Worm (Caenorhabditis elegans): Measurements from ENCODE around the gene ppk-2.
"Not testable (repeated sequence)": the region's sequence is repeated elsewhere in the genome, so short reads cannot be mapped to it uniquely, and the experiment has no call there.

ppk-2 gene

ce11 chrIII:2076546-2077134 is 25.5 kb upstream of the ppk-2 start, which contains the start of gene Y39A3A.4:
TSS of gene Y39A3A.4 (minus strand) at chrIII:2076596.
- no peak for TF ChIP-seq sea-1 (GFP tag; conservative IDR thresholded peaks at IDR 0.05)
- TF ChIP-seq tbx-37 (GFP tag; conservative IDR thresholded peaks at IDR 0.05) = no peak
- no peak for TF ChIP-seq ets-7 (tag; optimal IDR thresholded peaks at IDR 0.05)
- TF ChIP-seq hmbx-1 (tag; optimal IDR thresholded peaks at IDR 0.05) = no peak
- TF ChIP-seq aly-1 (tag; optimal IDR thresholded peaks at IDR 0.05) = no peak
- no peak for TF ChIP-seq tbx-11 (GFP tag; IDR thresholded peaks at IDR 0.05)
- no peak for TF ChIP-seq tra-4 (tag; optimal IDR thresholded peaks at IDR 0.05)
- no peak for TF ChIP-seq hmg-4 (GFP tag; optimal IDR thresholded peaks at IDR 0.05)
- no peak for TF ChIP-seq flt-1 (GFP tag; IDR thresholded peaks at IDR 0.05)

DNA sequence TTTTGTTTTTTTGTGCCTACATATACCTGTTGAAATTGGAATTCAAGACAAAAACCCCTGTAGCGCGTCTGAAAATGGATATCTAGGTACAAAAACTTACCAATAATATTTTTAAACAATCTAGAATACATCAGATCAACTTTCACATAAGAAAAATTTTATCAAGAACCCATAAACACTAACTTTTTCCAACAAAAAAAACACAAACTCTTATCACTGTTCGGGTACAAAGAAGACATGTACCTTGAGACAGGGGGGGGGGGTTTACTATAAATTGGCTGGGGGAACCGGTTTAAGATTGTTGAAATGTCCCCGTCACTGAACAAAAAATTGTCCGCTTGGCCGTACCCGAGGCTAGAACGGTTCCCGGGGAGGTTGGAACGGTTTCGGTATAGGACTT is 19.6 kb upstream of the ppk-2 start, which contains the start of gene cpt-3:
cpt-3 (plus strand) TSS at position 301 of the 400 bp plus-strand sequence.
- not testable (repeated sequence) for TF ChIP-seq B0310.2, hmbx-1, tra-4 (tag; optimal IDR thresholded peaks at IDR 0.05)

- TF ChIP-seq ceh-13 (GFP tag; optimal IDR thresholded peaks at IDR 0.05) = no peak
- no peak for TF ChIP-seq scrt-1 (GFP tag; IDR thresholded peaks at IDR 0.05)
- TF ChIP-seq flt-1 (GFP tag; IDR thresholded peaks at IDR 0.05) = no peak
- no peak for TF ChIP-seq sea-1 (GFP tag; conservative IDR thresholded peaks at IDR 0.05)
- TF ChIP-seq hmbx-1 (tag; optimal IDR thresholded peaks at IDR 0.05) = no peak
- TF ChIP-seq tra-4 (tag; optimal IDR thresholded peaks at IDR 0.05) = no peak
- TF ChIP-seq B0310.2 (tag; optimal IDR thresholded peaks at IDR 0.05) = no peak
- TF ChIP-seq ama-1 (optimal IDR thresholded peaks at IDR 0.05) = no peak
- no peak for TF ChIP-seq pes-1 (GFP tag; IDR thresholded peaks at IDR 0.05)
- no peak for TF ChIP-seq aly-1 (tag; optimal IDR thresholded peaks at IDR 0.05)
- TF ChIP-seq hnd-1 (tag; optimal IDR thresholded peaks at IDR 0.05) = no peak
- no peak for TF ChIP-seq ets-7 (tag; optimal IDR thresholded peaks at IDR 0.05)
- no peak for TF ChIP-seq tbx-37 (GFP tag; conservative IDR thresholded peaks at IDR 0.05)
- TF ChIP-seq ceh-36 (tag; optimal IDR thresholded peaks at IDR 0.05) = no peak
- TF ChIP-seq hmg-4 (GFP tag; optimal IDR thresholded peaks at IDR 0.05) = no peak
- no peak for TF ChIP-seq F13C5.2 (tag; optimal IDR thresholded peaks at IDR 0.05)
- no peak for TF ChIP-seq tbx-11 (GFP tag; IDR thresholded peaks at IDR 0.05)
These were observed 17.3 kb upstream of the ppk-2 start for ce11 chrIII:2084829-2085228.

ce11 chrIII:2089453-2089852 is 12.6 kb upstream of the ppk-2 start:
- no peak for TF ChIP-seq aly-1 (tag; optimal IDR thresholded peaks at IDR 0.05)
- TF ChIP-seq hnd-1 (tag; optimal IDR thresholded peaks at IDR 0.05) = no peak
- TF ChIP-seq flt-1 (GFP tag; IDR thresholded peaks at IDR 0.05) = no peak
- no peak for TF ChIP-seq scrt-1 (GFP tag; IDR thresholded peaks at IDR 0.05)
- no peak for TF ChIP-seq ceh-36 (tag; optimal IDR thresholded peaks at IDR 0.05)
- no peak for TF ChIP-seq ceh-13 (GFP tag; optimal IDR thresholded peaks at IDR 0.05)
- TF ChIP-seq tra-4 (tag; optimal IDR thresholded peaks at IDR 0.05) = no peak
- no peak for TF ChIP-seq hmg-4 (GFP tag; optimal IDR thresholded peaks at IDR 0.05)
- TF ChIP-seq F13C5.2 (tag; optimal IDR thresholded peaks at IDR 0.05) = no peak
- no peak for TF ChIP-seq tbx-37 (GFP tag; conservative IDR thresholded peaks at IDR 0.05)
- TF ChIP-seq ets-7 (tag; optimal IDR thresholded peaks at IDR 0.05) = no peak
- TF ChIP-seq pes-1 (GFP tag; IDR thresholded peaks at IDR 0.05) = no peak
- no peak for TF ChIP-seq ama-1 (optimal IDR thresholded peaks at IDR 0.05)
- no peak for TF ChIP-seq hmbx-1 (tag; optimal IDR thresholded peaks at IDR 0.05)
- TF ChIP-seq sea-1 (GFP tag; conservative IDR thresholded peaks at IDR 0.05) = no peak
- TF ChIP-seq B0310.2 (tag; optimal IDR thresholded peaks at IDR 0.05) = no peak

DNA sequence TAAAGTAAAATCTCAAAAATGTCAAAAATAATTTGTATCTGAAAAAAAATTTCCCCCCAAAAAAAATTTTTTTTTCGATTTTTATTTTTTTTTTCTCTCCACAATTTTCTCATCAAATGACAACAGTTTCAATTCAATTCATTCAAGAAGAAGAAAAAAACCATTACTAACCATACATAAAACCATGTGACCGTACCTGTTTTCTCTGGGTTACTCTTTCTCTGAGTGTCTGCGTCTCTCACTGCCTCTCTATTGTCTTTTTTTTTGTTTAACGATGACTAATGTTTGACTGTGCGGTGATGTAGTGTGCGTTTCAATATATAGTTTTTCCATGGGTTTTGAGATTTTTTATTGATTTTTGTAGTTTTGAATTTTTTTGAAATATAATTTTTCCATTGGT is 11.4 kb upstream of the ppk-2 start:
- no peak for TF ChIP-seq tbx-11 (GFP tag; IDR thresholded peaks at IDR 0.05)
- TF ChIP-seq aly-1 (tag; optimal IDR thresholded peaks at IDR 0.05) = no peak
- TF ChIP-seq sea-1 (GFP tag; conservative IDR thresholded peaks at IDR 0.05) = no peak
- no peak for TF ChIP-seq tbx-37 (GFP tag; conservative IDR thresholded peaks at IDR 0.05)
- no peak for TF ChIP-seq ama-1 (optimal IDR thresholded peaks at IDR 0.05)
- TF ChIP-seq B0310.2 (tag; optimal IDR thresholded peaks at IDR 0.05) = no peak
- TF ChIP-seq tra-4 (tag; optimal IDR thresholded peaks at IDR 0.05) = no peak
- no peak for TF ChIP-seq flt-1 (GFP tag; IDR thresholded peaks at IDR 0.05)
- no peak for TF ChIP-seq ceh-13 (GFP tag; optimal IDR thresholded peaks at IDR 0.05)
- no peak for TF ChIP-seq F13C5.2 (tag; optimal IDR thresholded peaks at IDR 0.05)
- TF ChIP-seq pes-1 (GFP tag; IDR thresholded peaks at IDR 0.05) = no peak
- no peak for TF ChIP-seq hnd-1 (tag; optimal IDR thresholded peaks at IDR 0.05)
- TF ChIP-seq ets-7 (tag; optimal IDR thresholded peaks at IDR 0.05) = no peak
- TF ChIP-seq ceh-36 (tag; optimal IDR thresholded peaks at IDR 0.05) = no peak
- no peak for TF ChIP-seq scrt-1 (GFP tag; IDR thresholded peaks at IDR 0.05)

DNA sequence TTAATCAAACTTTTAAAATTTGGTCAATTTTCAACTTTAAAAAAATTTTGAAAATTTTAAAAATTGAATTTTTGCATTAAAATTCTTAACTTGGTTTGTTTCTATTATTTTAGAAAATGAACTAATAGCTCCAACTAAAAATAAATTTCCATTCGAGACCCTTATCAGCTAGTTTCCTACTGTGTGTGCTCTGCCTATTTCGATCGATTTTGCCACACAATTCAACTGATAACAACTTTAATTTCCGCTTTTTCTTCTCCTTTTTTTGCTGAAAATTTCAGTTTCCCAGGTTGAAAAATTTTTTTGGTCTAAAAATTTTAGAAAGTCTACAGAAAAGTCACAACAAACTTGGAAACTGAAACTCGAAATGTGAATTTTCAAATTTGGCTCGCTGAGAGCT is 10.7 kb upstream of the ppk-2 start:
- no peak for TF ChIP-seq ceh-36 (tag; optimal IDR thresholded peaks at IDR 0.05)
- no peak for TF ChIP-seq F13C5.2 (tag; optimal IDR thresholded peaks at IDR 0.05)
- TF ChIP-seq scrt-1 (GFP tag; IDR thresholded peaks at IDR 0.05) = no peak
- TF ChIP-seq tbx-37 (GFP tag; conservative IDR thresholded peaks at IDR 0.05) = no peak
- TF ChIP-seq hmbx-1 (tag; optimal IDR thresholded peaks at IDR 0.05) = no peak
- no peak for TF ChIP-seq tra-4 (tag; optimal IDR thresholded peaks at IDR 0.05)
- no peak for TF ChIP-seq hmg-4 (GFP tag; optimal IDR thresholded peaks at IDR 0.05)
- no peak for TF ChIP-seq aly-1 (tag; optimal IDR thresholded peaks at IDR 0.05)
- TF ChIP-seq sea-1 (GFP tag; conservative IDR thresholded peaks at IDR 0.05) = no peak
- no peak for TF ChIP-seq pes-1 (GFP tag; IDR thresholded peaks at IDR 0.05)
- no peak for TF ChIP-seq ets-7 (tag; optimal IDR thresholded peaks at IDR 0.05)
- no peak for TF ChIP-seq ama-1 (optimal IDR thresholded peaks at IDR 0.05)
- TF ChIP-seq flt-1 (GFP tag; IDR thresholded peaks at IDR 0.05) = no peak

ce11 chrIII:2092409-2092808 is 9.7 kb upstream of the ppk-2 start, which contains the start of gene Y48G9A.9:
TSS of gene Y48G9A.9 (plus strand) at chrIII:2092709.
- TF ChIP-seq scrt-1 (GFP tag; IDR thresholded peaks at IDR 0.05) (no peak), ceh-13 (GFP tag; optimal IDR thresholded peaks at IDR 0.05) (no peak), aly-1 (tag; optimal IDR thresholded peaks at IDR 0.05) (no peak), ama-1 (optimal IDR thresholded peaks at IDR 0.05) (no peak), tbx-11 (GFP tag; IDR thresholded peaks at IDR 0.05) (no peak), hnd-1 (tag; optimal IDR thresholded peaks at IDR 0.05) (no peak), sea-1 (GFP tag; conservative IDR thresholded peaks at IDR 0.05) (no peak), flt-1 (GFP tag; IDR thresholded peaks at IDR 0.05) (no peak), pes-1 (GFP tag; IDR thresholded peaks at IDR 0.05) (no peak)

All from whole organism, early embryonic.